Worm (Caenorhabditis elegans) whole organism, mixed stage, embryonic: ENCODE measurements around the gene R10E11.5.

ENCODE experiments used
- ceh-43 ChIP-seq: fragments of 200-800 bp; sonication (Bioruptor generic); optimal IDR thresholded peaks from 2 replicates; lab custom pipeline; 2018; ENCODE audit warnings: mild to moderate bottlenecking, missing genetic modification characterization, moderate library complexity, missing compliant biosample characterization
- drap-1 ChIP-seq: fragments of 200-800 bp; sonication (Bioruptor generic); optimal IDR thresholded peaks from 3 replicates; lab custom pipeline; 2018; ENCODE audit warnings: mild to moderate bottlenecking, missing genetic modification characterization, missing compliant biosample characterization
- lin-13 ChIP-seq: fragments of 150-350 bp; optimal IDR thresholded peaks from 2 replicates; lab custom pipeline; 2014; ENCODE audit warnings: missing biosample characterization, missing genetic modification characterization
- lsy-2 ChIP-seq: fragments of 150-350 bp; optimal IDR thresholded peaks from 2 replicates; lab custom pipeline; 2014; ENCODE audit warnings: missing biosample characterization, missing genetic modification characterization
- nhr-2 ChIP-seq: fragments of 150-350 bp; optimal IDR thresholded peaks from 2 replicates; lab custom pipeline; 2014; ENCODE audit warnings: missing biosample characterization, missing genetic modification characterization
- pha-4 ChIP-seq: fragments of 150-350 bp; optimal IDR thresholded peaks from 2 replicates; lab custom pipeline; 2018; ENCODE audit warnings: missing biosample characterization, missing genetic modification reagents, missing genetic modification characterization

DNA sequence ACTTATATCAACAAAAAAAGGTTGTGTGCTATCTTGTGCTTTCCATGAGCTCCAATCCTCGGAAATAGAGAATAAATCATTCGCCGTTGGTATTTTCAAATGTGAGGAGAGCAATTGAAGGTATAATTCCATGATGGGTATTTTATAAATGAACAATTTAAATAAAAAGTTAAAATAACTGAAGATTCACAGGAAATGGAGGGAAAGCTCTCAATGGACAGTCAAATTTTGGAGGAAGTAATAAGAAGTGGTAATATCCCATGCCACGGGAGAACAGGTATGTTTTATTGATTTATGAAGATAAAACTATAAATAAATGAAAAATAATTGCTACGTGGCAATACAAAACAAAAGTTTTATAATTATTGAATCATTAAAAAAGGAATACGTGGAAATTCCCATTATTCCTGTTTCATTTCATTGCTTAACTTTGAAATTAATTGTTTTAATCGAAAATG lies 6.3 kb downstream of the R10E11.5 start:
- no peak for TF ChIP-seq pha-4 (tag; lab: Kevin White, UChicago)
- TF ChIP-seq nhr-2 (tag; lab: Kevin White, UChicago) = no peak
- no peak for TF ChIP-seq drap-1 (GFP tag; lab: Kevin White, UChicago)
- no peak for TF ChIP-seq lin-13 (tag; lab: Kevin White, UChicago)
- no peak for TF ChIP-seq lsy-2 (tag; lab: Kevin White, UChicago)
- TF ChIP-seq ceh-43 (GFP tag; lab: Kevin White, UChicago) = peak; percentile 12
